Fruit fly (Drosophila melanogaster) whole organism, prepupa: Measurements from ENCODE around the gene CG13074.
A peak's percentile ranks its signal among the peaks of the same experiment; 100 is the strongest.

Experiments used
- CG10631 ChIP-seq: fragments of 200-800 bp; sonication (Bioruptor generic); optimal IDR thresholded peaks from 2 replicates; lab custom pipeline; 2016; ENCODE audit warnings: missing biosample characterization, missing genetic modification characterization
- CG15336 ChIP-seq: fragments of 200-800 bp; sonication (Bioruptor generic); IDR thresholded peaks from 2 replicates; pipeline ENCODE4 v1.3.6; 2022; ENCODE audit warnings: missing biosample characterization, missing genetic modification characterization
- CG16779 ChIP-seq: fragments of 200-800 bp; sonication (Bioruptor generic); optimal IDR thresholded peaks from 3 replicates; lab custom pipeline; 2017; ENCODE audit warnings: missing biosample characterization, mild to moderate bottlenecking, missing genetic modification characterization
- CG4318 ChIP-seq: fragments of 200-800 bp; sonication (Bioruptor generic); optimal IDR thresholded peaks from 3 replicates; lab custom pipeline; 2017; ENCODE audit warnings: missing biosample characterization, mild to moderate bottlenecking, missing genetic modification characterization
- CG6792 ChIP-seq: fragments of 200-800 bp; sonication (Bioruptor generic); optimal IDR thresholded peaks from 3 replicates; lab custom pipeline; 2016; ENCODE audit warnings: missing biosample characterization, missing genetic modification characterization
- CG6808 ChIP-seq: fragments of 200-800 bp; sonication (Bioruptor generic); optimal IDR thresholded peaks from 3 replicates; lab custom pipeline; 2017; ENCODE audit warnings: missing biosample characterization, missing genetic modification characterization, mild to moderate bottlenecking, moderate library complexity, missing genetic modification reagents
- CG6854 ChIP-seq: fragments of 200-800 bp; sonication (Bioruptor generic); optimal IDR thresholded peaks from 2 replicates; lab custom pipeline; 2017; ENCODE audit warnings: missing biosample characterization, mild to moderate bottlenecking, missing genetic modification characterization
- Hr38 ChIP-seq: sonication (Bioruptor generic); optimal IDR thresholded peaks from 2 replicates; lab custom pipeline; 2016; ENCODE audit warnings: missing biosample characterization, missing genetic modification characterization
- Sox14 ChIP-seq: fragments of 200-800 bp; sonication (Bioruptor generic); optimal IDR thresholded peaks from 3 replicates; lab custom pipeline; 2016; ENCODE audit warnings: missing biosample characterization, missing genetic modification characterization
- eg ChIP-seq: fragments of 200-800 bp; sonication (Bioruptor generic); IDR thresholded peaks from 3 replicates; pipeline ENCODE4 v1.3.6; 2022; ENCODE audit warnings: missing biosample characterization, missing genetic modification characterization
- fd85E ChIP-seq: fragments of 200-800 bp; sonication (Bioruptor generic); optimal IDR thresholded peaks from 3 replicates; lab custom pipeline; 2016; ENCODE audit warnings: missing biosample characterization, missing genetic modification characterization
- lz ChIP-seq: fragments of 200-800 bp; sonication (Bioruptor generic); optimal IDR thresholded peaks from 3 replicates; lab custom pipeline; 2016; ENCODE audit warnings: missing biosample characterization, missing genetic modification characterization

DNA sequence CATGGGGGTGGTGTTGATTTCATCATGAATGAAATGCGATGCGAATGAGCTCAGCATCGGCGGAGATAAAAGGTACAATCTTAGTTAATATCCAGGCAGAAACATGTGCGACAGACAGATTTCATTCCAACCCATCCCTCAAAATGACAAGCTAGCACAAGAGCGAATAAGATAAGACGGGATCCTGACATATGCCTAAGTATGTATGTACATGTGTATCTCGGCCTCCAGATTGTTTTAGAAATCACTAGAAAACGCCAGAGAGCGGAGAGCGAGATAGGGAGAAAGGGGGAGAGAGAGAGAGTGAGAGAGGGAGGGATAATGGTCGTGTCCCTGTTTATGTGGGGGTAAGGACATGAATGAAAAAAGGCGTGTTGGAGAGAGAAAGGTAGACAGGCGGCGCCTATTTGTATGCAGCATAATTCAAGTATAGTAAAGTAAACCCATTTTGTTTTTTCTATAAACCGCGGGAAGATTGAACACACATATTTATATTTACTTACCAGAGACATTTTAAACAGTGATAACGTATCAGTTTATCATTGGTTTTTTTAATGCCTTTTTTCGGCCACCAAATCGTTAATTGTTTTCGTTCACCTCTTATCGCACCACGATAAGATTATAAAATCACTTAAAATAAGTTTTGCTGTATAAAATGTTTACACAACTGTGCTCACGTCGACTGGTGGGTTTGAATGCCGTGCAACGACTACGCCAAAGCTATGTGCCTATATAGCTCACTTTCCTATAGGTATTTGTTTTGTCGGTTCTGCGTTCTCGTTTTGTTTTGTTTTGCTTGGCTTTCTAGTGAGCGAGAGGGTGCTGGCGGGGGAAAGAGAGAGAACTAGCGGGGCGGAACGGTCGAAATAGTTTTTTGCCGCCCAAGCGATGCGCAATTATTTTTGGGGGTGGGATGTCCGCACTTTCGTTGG is 47.1 kb downstream of the CG13074 start:
- TF ChIP-seq CG10631 (GFP tag; lab: Kevin White, UChicago), result no peak
- TF ChIP-seq CG16779, result peak; percentile 56
- TF ChIP-seq lz (GFP tag; lab: Kevin White, UChicago), result no peak
- no peak for TF ChIP-seq CG6792 (GFP tag; lab: Kevin White, UChicago)
- peak; percentile 28 for TF ChIP-seq CG6808
- no peak for TF ChIP-seq Hr38
- no peak for TF ChIP-seq CG4318 (GFP tag; lab: Kevin White, UChicago)
- TF ChIP-seq fd85E (GFP tag; lab: Kevin White, UChicago), result no peak
- TF ChIP-seq Sox14, result no peak
- peak; percentile 52 for TF ChIP-seq CG6854 (GFP tag; lab: Kevin White, UChicago)
- TF ChIP-seq CG15336 (GFP tag; lab: Robert Waterston, UW), result peak; percentile 67
- peak; percentile 89 for TF ChIP-seq eg (GFP tag; lab: Robert Waterston, UW)
